Fruit fly (Drosophila melanogaster): ENCODE measurements around the gene Ugt36A1.
A peak's percentile ranks its signal among the peaks of the same experiment; 100 is the strongest.

The Ugt36A1 gene

dm6 chr2L:3598485-3598884, 20.4 kb upstream of the Ugt36A1 start:
- TF ChIP-seq fd96Ca (GFP tag; IDR thresholded peaks at IDR 0.05), result peak; percentile 71
- TF ChIP-seq CG15710 (tag; optimal IDR thresholded peaks at IDR 0.05), result peak; percentile 44
- peak; percentile 45 for TF ChIP-seq CG34367 (tag; optimal IDR thresholded peaks at IDR 0.05)
- TF ChIP-seq CG12605 (GFP tag; IDR thresholded peaks at IDR 0.05), result no peak
- peak; percentile 52 for TF ChIP-seq CG17806 (tag; optimal IDR thresholded peaks at IDR 0.05)
- no peak for TF ChIP-seq EcR (GFP tag; optimal IDR thresholded peaks at IDR 0.05)
- TF ChIP-seq CG8301 (tag; optimal IDR thresholded peaks at IDR 0.05), result peak; percentile 28
- TF ChIP-seq CG4496 (GFP tag; IDR thresholded peaks at IDR 0.05), result peak; percentile 66
- TF ChIP-seq CG8159 (tag; optimal IDR thresholded peaks at IDR 0.05), result peak; percentile 47
- peak; percentile 57 for TF ChIP-seq CG9948 (tag; optimal IDR thresholded peaks at IDR 0.05)
- TF ChIP-seq Pif1A (GFP tag; optimal IDR thresholded peaks at IDR 0.05), result peak; percentile 41
- TF ChIP-seq rn (GFP tag; IDR thresholded peaks at IDR 0.05), result no peak
- peak; percentile 63 for TF ChIP-seq CG14655 (GFP tag; optimal IDR thresholded peaks at IDR 0.05)
- TF ChIP-seq Snoo (tag; optimal IDR thresholded peaks at IDR 0.05), result no peak
- no peak for TF ChIP-seq CG32121 (GFP tag; IDR thresholded peaks at IDR 0.05)
- no peak for TF ChIP-seq D1 (tag; optimal IDR thresholded peaks at IDR 0.05)
- peak; percentile 33 for TF ChIP-seq Ets98B (GFP tag; IDR thresholded peaks at IDR 0.05)
- TF ChIP-seq CG13204 (GFP tag; optimal IDR thresholded peaks at IDR 0.05), result no peak
- no peak for TF ChIP-seq gl (tag; optimal IDR thresholded peaks at IDR 0.05)
- TF ChIP-seq CG10348 (GFP tag; IDR thresholded peaks at IDR 0.05), result no peak
- no peak for TF ChIP-seq Pif1B (GFP tag; optimal IDR thresholded peaks at IDR 0.05)

- TF ChIP-seq D1 (tag; optimal IDR thresholded peaks at IDR 0.05), result no peak
- TF ChIP-seq CG12605 (GFP tag; IDR thresholded peaks at IDR 0.05), result no peak
- no peak for TF ChIP-seq CG34367 (tag; optimal IDR thresholded peaks at IDR 0.05)
- TF ChIP-seq CG14655 (GFP tag; optimal IDR thresholded peaks at IDR 0.05), result no peak
- TF ChIP-seq CG15710 (tag; optimal IDR thresholded peaks at IDR 0.05), result peak; percentile 25
- peak; percentile 24 for TF ChIP-seq CG17806 (tag; optimal IDR thresholded peaks at IDR 0.05)
- TF ChIP-seq CG32121 (GFP tag; IDR thresholded peaks at IDR 0.05), result no peak
- no peak for TF ChIP-seq CG13204 (GFP tag; optimal IDR thresholded peaks at IDR 0.05)
- TF ChIP-seq rn (GFP tag; IDR thresholded peaks at IDR 0.05), result no peak
- 0 out of 3 replicates have a peak, but pooled peaks have one; percentile 10 for TF ChIP-seq fd96Ca (GFP tag; IDR thresholded peaks at IDR 0.05)
- TF ChIP-seq Pif1B (GFP tag; optimal IDR thresholded peaks at IDR 0.05), result no peak
- TF ChIP-seq gl (tag; optimal IDR thresholded peaks at IDR 0.05), result no peak
- no peak for TF ChIP-seq Pif1A (GFP tag; optimal IDR thresholded peaks at IDR 0.05)
- no peak for TF ChIP-seq EcR (GFP tag; optimal IDR thresholded peaks at IDR 0.05)
- no peak for TF ChIP-seq Snoo (tag; optimal IDR thresholded peaks at IDR 0.05)
- TF ChIP-seq CG4496 (GFP tag; IDR thresholded peaks at IDR 0.05), result no peak
- TF ChIP-seq CG10348 (GFP tag; IDR thresholded peaks at IDR 0.05), result no peak
- TF ChIP-seq Ets98B (GFP tag; IDR thresholded peaks at IDR 0.05), result no peak
- no peak for TF ChIP-seq CG8301 (tag; optimal IDR thresholded peaks at IDR 0.05)
- no peak for TF ChIP-seq CG9948 (tag; optimal IDR thresholded peaks at IDR 0.05)
- peak; percentile 12 for TF ChIP-seq CG8159 (tag; optimal IDR thresholded peaks at IDR 0.05)
These were observed 18.1 kb upstream of the Ugt36A1 start for dm6 chr2L:3600847-3601246.

dm6 chr2L:3602589-3602988, 16.3 kb upstream of the Ugt36A1 start:
- TF ChIP-seq CG14655 (GFP tag; optimal IDR thresholded peaks at IDR 0.05) (no peak), CG10348 (GFP tag; IDR thresholded peaks at IDR 0.05) (no peak), Ets98B (GFP tag; IDR thresholded peaks at IDR 0.05) (no peak), CG4496 (GFP tag; IDR thresholded peaks at IDR 0.05) (no peak), CG12605 (GFP tag; IDR thresholded peaks at IDR 0.05) (no peak), CG9948 (tag; optimal IDR thresholded peaks at IDR 0.05) (no peak), Pif1B (GFP tag; optimal IDR thresholded peaks at IDR 0.05) (no peak), CG13204 (GFP tag; optimal IDR thresholded peaks at IDR 0.05) (no peak), CG32121 (GFP tag; IDR thresholded peaks at IDR 0.05) (no peak), CG34367 (tag; optimal IDR thresholded peaks at IDR 0.05) (no peak), Pif1A (GFP tag; optimal IDR thresholded peaks at IDR 0.05) (no peak), D1 (tag; optimal IDR thresholded peaks at IDR 0.05) (no peak), EcR (GFP tag; optimal IDR thresholded peaks at IDR 0.05) (no peak), CG8159 (tag; optimal IDR thresholded peaks at IDR 0.05) (no peak), CG8301 (tag; optimal IDR thresholded peaks at IDR 0.05) (no peak)

- TF ChIP-seq Snoo (tag; optimal IDR thresholded peaks at IDR 0.05), result no peak
- TF ChIP-seq Pif1A (GFP tag; optimal IDR thresholded peaks at IDR 0.05), result no peak
- TF ChIP-seq CG10348 (GFP tag; IDR thresholded peaks at IDR 0.05), result no peak
- TF ChIP-seq CG12605 (GFP tag; IDR thresholded peaks at IDR 0.05), result no peak
- no peak for TF ChIP-seq CG8159 (tag; optimal IDR thresholded peaks at IDR 0.05)
- no peak for TF ChIP-seq CG8301 (tag; optimal IDR thresholded peaks at IDR 0.05)
- TF ChIP-seq CG14655 (GFP tag; optimal IDR thresholded peaks at IDR 0.05), result no peak
- no peak for TF ChIP-seq Pif1B (GFP tag; optimal IDR thresholded peaks at IDR 0.05)
- no peak for TF ChIP-seq CG15710 (tag; optimal IDR thresholded peaks at IDR 0.05)
- TF ChIP-seq CG9948 (tag; optimal IDR thresholded peaks at IDR 0.05), result no peak
- TF ChIP-seq CG34367 (tag; optimal IDR thresholded peaks at IDR 0.05), result no peak
- no peak for TF ChIP-seq rn (GFP tag; IDR thresholded peaks at IDR 0.05)
- TF ChIP-seq CG4496 (GFP tag; IDR thresholded peaks at IDR 0.05), result no peak
- TF ChIP-seq CG17806 (tag; optimal IDR thresholded peaks at IDR 0.05), result no peak
- no peak for TF ChIP-seq D1 (tag; optimal IDR thresholded peaks at IDR 0.05)
These were observed 15.3 kb upstream of the Ugt36A1 start for dm6 chr2L:3603553-3603952.

dm6 chr2L:3605673-3606072, 13.2 kb upstream of the Ugt36A1 start:
- TF ChIP-seq CG12605 (GFP tag; IDR thresholded peaks at IDR 0.05), result no peak
- TF ChIP-seq CG4496 (GFP tag; IDR thresholded peaks at IDR 0.05), result no peak
- TF ChIP-seq CG10348 (GFP tag; IDR thresholded peaks at IDR 0.05), result no peak
- no peak for TF ChIP-seq CG8301 (tag; optimal IDR thresholded peaks at IDR 0.05)
- TF ChIP-seq Pif1B (GFP tag; optimal IDR thresholded peaks at IDR 0.05), result no peak
- no peak for TF ChIP-seq CG13204 (GFP tag; optimal IDR thresholded peaks at IDR 0.05)
- no peak for TF ChIP-seq CG34367 (tag; optimal IDR thresholded peaks at IDR 0.05)
- TF ChIP-seq CG14655 (GFP tag; optimal IDR thresholded peaks at IDR 0.05), result no peak
- no peak for TF ChIP-seq Ets98B (GFP tag; IDR thresholded peaks at IDR 0.05)
- no peak for TF ChIP-seq Snoo (tag; optimal IDR thresholded peaks at IDR 0.05)
- no peak for TF ChIP-seq CG15710 (tag; optimal IDR thresholded peaks at IDR 0.05)
- no peak for TF ChIP-seq CG32121 (GFP tag; IDR thresholded peaks at IDR 0.05)
- no peak for TF ChIP-seq fd96Ca (GFP tag; IDR thresholded peaks at IDR 0.05)
- TF ChIP-seq CG9948 (tag; optimal IDR thresholded peaks at IDR 0.05), result no peak
- no peak for TF ChIP-seq EcR (GFP tag; optimal IDR thresholded peaks at IDR 0.05)
